Worm (Caenorhabditis elegans) whole organism, L4/young adult: ENCODE results near the gene H04D03.2.

ENCODE experiments used
- W03F9.2 ChIP-seq: fragments of 150-350 bp; optimal IDR thresholded peaks from 2 replicates; lab custom pipeline; 2014; ENCODE audit warnings: missing biosample characterization, missing genetic modification characterization
- dao-5 ChIP-seq: sonication (generic microtip); optimal IDR thresholded peaks from 2 replicates; lab custom pipeline; 2016; ENCODE audit warnings: missing genotype, missing genetic modification characterization, moderate library complexity, missing compliant biosample characterization

DNA sequence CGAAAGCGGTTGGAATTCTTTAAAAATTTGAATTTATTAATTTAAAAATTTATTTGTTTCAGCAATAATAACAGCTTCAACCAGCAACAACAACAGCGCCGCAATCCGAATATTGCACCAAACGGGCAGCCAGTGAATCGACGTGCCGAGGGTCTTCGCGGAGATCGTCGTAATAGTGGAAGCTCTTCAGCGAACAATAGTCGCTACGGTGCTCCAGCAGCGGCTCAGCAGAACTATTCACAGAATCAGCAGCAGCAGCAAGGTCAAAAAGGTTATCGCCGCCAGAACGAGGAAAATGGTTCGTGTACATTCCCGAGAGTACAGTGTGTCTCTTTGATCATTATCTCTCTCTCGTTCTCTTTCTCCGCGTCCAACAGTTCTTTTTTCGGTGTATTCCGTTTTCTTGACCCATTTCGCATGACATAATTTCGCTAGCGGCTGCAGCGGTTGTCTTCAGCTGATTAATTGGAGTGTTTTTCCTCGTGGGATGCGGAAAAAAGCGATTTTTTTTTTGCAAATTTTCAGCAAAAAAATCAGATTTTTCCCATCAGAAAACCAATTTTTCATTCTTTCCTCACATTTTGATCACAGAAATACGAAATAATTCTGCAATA, 20.8 kb upstream of the H04D03.2 start:
- TF ChIP-seq W03F9.2 (tag; lab: Kevin White, UChicago) (no peak), dao-5 (no peak)
